Fruit fly (Drosophila melanogaster) whole organism, larva: ENCODE results near the gene Pdxk.
A peak's percentile ranks its signal among the peaks of the same experiment; 100 is the strongest.

Experiments
- noc ChIP-seq: fragments of 200-800 bp; sonication (Bioruptor generic); optimal IDR thresholded peaks from 3 replicates; lab custom pipeline; 2019; ENCODE audit warnings: missing biosample characterization, mild to moderate bottlenecking, missing genetic modification characterization, moderate library complexity

The Pdxk gene

dm6 chr3L:9360217-9360692 lies at the start of gene Pdxk:
Pdxk (plus strand) TSS chr3L:9360316.
- TF ChIP-seq noc (tag; lab: Kevin White, UChicago), result peak; percentile 77

DNA sequence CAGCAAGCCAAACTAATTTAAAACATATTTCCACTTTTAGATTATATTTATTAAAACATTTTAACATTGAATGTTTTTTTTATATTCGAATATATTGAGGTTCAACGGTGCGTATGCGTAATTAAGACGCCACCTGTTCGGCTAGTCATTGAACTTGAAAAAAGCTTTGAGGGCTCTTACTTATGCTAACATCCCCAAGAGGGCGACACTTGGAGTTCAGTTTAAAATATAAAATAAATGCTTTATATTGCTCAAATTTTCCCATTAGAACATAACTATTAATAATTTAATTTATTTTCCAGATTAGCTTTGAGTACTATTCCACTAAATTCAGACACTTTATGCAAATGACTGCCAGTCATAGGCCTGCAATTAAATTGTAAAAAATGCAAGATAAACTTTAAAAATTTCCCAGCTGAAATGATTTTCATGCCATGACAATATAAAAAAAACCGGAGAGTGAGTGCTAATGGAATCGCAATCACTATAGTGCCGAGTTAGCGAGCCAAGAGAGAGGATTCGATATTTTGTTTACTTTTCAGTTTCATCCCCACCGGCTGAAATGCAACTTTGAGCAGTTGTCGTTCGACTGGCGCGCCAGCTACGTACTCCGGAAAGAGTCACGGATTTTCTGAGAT lies 26.3 kb upstream of the Pdxk start, which contains the start of gene PGRP-LA:
Gene PGRP-LA (plus strand): TSS at position 588 of the 638 bp plus-strand sequence.
- TF ChIP-seq noc (tag; lab: Kevin White, UChicago), result no peak

DNA sequence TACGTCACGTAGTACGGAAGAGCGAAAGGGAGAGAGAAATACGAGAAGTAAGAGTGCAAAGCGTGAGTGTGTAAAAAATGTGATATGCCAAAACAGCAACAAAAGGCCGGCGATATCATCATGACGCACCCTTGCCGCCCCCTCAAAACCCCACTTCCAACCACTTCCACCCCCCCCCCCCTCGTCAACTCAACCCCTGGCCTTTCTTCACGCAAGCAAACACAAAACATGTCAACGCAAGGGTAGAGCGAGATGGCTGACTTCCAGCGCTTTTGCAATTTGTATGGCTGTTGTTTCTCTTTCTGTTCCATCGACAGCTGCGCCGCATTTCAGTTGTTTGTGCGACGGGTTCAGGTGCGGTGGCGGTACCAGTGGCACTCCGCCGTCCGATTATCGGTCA lies 24.4 kb upstream of the Pdxk start:
- peak; percentile 24 for TF ChIP-seq noc (tag; lab: Kevin White, UChicago)

dm6 chr3L:9337942-9338468 lies 22.1 kb upstream of the Pdxk start:
- TF ChIP-seq noc (tag; lab: Kevin White, UChicago), result no peak

dm6 chr3L:9338510-9338909 lies 21.6 kb upstream of the Pdxk start, which contains the start of gene PGRP-LC:
PGRP-LC (plus strand) TSS chr3L:9338810.
- no peak for TF ChIP-seq noc (tag; lab: Kevin White, UChicago)

- TF ChIP-seq noc (tag; lab: Kevin White, UChicago), result peak; percentile 70
Measured at dm6 chr3L:9339021-9339420, 21.1 kb upstream of the Pdxk start.

- TF ChIP-seq noc (tag; lab: Kevin White, UChicago), result no peak
Measured at dm6 chr3L:9340232-9340631, 19.9 kb upstream of the Pdxk start.

- no peak for TF ChIP-seq noc (tag; lab: Kevin White, UChicago)
Measured at dm6 chr3L:9340839-9341238, 19.3 kb upstream of the Pdxk start.

dm6 chr3L:9343963-9344362 lies 16.2 kb upstream of the Pdxk start:
- no peak for TF ChIP-seq noc (tag; lab: Kevin White, UChicago)

DNA sequence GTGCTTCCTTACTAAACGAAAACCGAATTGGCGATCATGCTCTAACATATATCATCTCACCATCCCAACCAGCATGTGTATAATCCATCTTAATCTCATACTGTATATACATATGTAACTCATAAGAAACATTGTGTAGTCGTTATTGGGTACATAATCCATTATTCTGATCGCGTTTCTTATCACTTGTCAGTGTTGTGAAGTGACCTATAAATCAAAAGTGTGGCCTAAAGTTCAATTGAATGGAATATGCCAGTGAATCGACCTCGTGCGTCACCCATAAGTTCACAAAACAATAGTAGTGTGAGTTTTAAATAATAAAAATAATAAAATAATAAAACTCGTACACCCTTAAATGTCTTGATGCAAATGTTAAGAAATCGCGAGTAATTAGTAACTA lies 15.0 kb upstream of the Pdxk start:
- no peak for TF ChIP-seq noc (tag; lab: Kevin White, UChicago)

DNA sequence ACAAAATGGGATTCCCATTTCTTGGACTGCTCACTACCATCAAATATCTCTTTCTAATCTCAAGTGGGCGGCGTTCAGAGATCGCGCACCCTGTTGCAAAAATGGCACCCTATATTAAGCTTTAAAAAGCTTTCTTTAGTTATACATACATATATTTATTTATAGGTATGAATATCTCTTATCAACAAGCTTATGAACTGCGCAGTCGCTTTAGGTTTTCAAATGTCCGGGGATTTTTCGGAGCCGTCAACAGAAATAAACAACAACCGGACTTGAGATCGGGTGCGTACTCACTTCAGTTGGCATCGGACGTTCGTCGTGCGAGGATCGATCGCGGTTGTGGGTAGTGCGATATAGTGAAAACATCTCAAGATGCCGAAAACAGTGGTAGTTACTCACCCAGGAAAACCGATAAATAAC lies 10.8 kb upstream of the Pdxk start, which contains the start of gene PGRP-LF:
Gene PGRP-LF (plus strand): TSS at position 296 of the 420 bp plus-strand sequence.
- peak; percentile 52 for TF ChIP-seq noc (tag; lab: Kevin White, UChicago)

dm6 chr3L:9353733-9354132 lies 6.4 kb upstream of the Pdxk start, which contains the start of gene CG32040:
CG32040 (plus strand) TSS chr3L:9354033.
- TF ChIP-seq noc (tag; lab: Kevin White, UChicago), result no peak

DNA sequence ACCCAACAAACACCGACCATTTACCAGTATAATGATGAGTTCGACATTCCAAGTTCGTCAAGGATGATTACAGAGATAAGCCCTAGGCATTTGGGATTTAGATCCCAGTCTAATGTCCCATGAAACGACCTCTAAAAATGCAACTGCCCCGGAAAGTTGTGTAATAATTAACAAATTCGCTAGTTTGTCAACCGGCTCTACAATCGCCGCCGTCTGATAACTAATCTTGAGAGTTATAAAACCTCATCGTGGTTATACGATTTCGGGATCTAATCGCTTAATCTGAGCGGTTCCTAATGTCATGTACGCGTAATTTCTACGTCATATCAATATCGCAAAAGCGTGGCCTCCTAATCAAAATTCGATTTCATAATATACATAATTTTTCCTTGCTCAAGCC lies 4.6 kb upstream of the Pdxk start:
- no peak for TF ChIP-seq noc (tag; lab: Kevin White, UChicago)

- TF ChIP-seq noc (tag; lab: Kevin White, UChicago), result no peak
Measured at dm6 chr3L:9356138-9356753, 3.9 kb upstream of the Pdxk start.

dm6 chr3L:9357830-9358712 lies 2.0 kb upstream of the Pdxk start:
- peak; percentile 37 for TF ChIP-seq noc (tag; lab: Kevin White, UChicago)

- no peak for TF ChIP-seq noc (tag; lab: Kevin White, UChicago)
Measured at dm6 chr3L:9358713-9359040, 1.4 kb upstream of the Pdxk start, which contains the start of the genes UGP and Svip. UGP (minus strand) TSS chr3L:9358935. Svip (plus strand) TSS chr3L:9358999.
